Fruit fly (Drosophila melanogaster): ENCODE data around the gene CG34432.

dm6 chr3R:30605889-30606288 is 43.1 kb upstream of the CG34432 start, which contains the start of gene CG31016:
- TF ChIP-seq ttk (optimal IDR thresholded peaks at IDR 0.05): no peak
- TF ChIP-seq h (optimal IDR thresholded peaks at IDR 0.05): no peak
- no peak for TF ChIP-seq insv (optimal IDR thresholded peaks at IDR 0.05)
- no peak for TF ChIP-seq Myc (optimal IDR thresholded peaks at IDR 0.05)
- TF ChIP-seq psq (optimal IDR thresholded peaks at IDR 0.05): no peak
